Fruit fly (Drosophila melanogaster): ENCODE results near the gene ND-ACP.
A peak's percentile ranks its signal among the peaks of the same experiment; 100 is the strongest.

ND-ACP gene

dm6 chr3L:1352065-1352464 lies 22.3 kb downstream of the ND-ACP start (continued):
- TF ChIP-seq her (GFP tag; optimal IDR thresholded peaks at IDR 0.05) (peak; percentile 39), CG11093 (GFP tag; IDR thresholded peaks at IDR 0.05) (no peak), CG14965 (GFP tag; optimal IDR thresholded peaks at IDR 0.05; ENCODE audit: borderline replicate concordance) (no peak), Med (GFP tag) (peak; percentile 91), CG4424 (GFP tag; optimal IDR thresholded peaks at IDR 0.05) (peak; percentile 44), CG1647 (GFP tag; optimal IDR thresholded peaks at IDR 0.05) (no peak), CG6854 (GFP tag; optimal IDR thresholded peaks at IDR 0.05) (no peak), Meics (GFP tag; optimal IDR thresholded peaks at IDR 0.05) (peak; percentile 32), hkb (optimal IDR thresholded peaks at IDR 0.05) (no peak), hkb (GFP tag; IDR thresholded peaks at IDR 0.05) (0 out of 2 replicates have a peak, but pooled peaks have one; percentile 20), CG7357 (GFP tag; IDR thresholded peaks at IDR 0.05) (no peak), BEAF-32 (GFP tag; optimal IDR thresholded peaks at IDR 0.05) (peak; percentile 82)

dm6 chr3L:1354214-1354613 lies 24.5 kb downstream of the ND-ACP start:
- TF ChIP-seq CG10147 (GFP tag; optimal IDR thresholded peaks at IDR 0.05) (no peak), lbe (GFP tag; optimal IDR thresholded peaks at IDR 0.05) (no peak), B-H1 (GFP tag; IDR thresholded peaks at IDR 0.05) (no peak), CG15479 (GFP tag; optimal IDR thresholded peaks at IDR 0.05) (no peak), CG7963 (GFP tag; IDR thresholded peaks at IDR 0.05; ENCODE audit: partially characterized antibody) (no peak), MBD-R2 (GFP tag; IDR thresholded peaks at IDR 0.05) (no peak), br (optimal IDR thresholded peaks at IDR 0.05) (no peak), Bdp1 (GFP tag; optimal IDR thresholded peaks at IDR 0.05) (no peak), slp2 (GFP tag; optimal IDR thresholded peaks at IDR 0.05) (no peak), nom (GFP tag; optimal IDR thresholded peaks at IDR 0.05) (no peak), CG14667 (GFP tag; IDR thresholded peaks at IDR 0.05) (no peak), CG11560 (tag; IDR thresholded peaks at IDR 0.05) (no peak), phol (tag; optimal IDR thresholded peaks at IDR 0.05) (no peak), CG17829 (tag; optimal IDR thresholded peaks at IDR 0.05) (no peak), CG11085 (GFP tag; IDR thresholded peaks at IDR 0.05) (no peak), so (GFP tag; IDR thresholded peaks at IDR 0.05) (0 out of 3 replicates have a peak, but pooled peaks have one; percentile 54), sens (GFP tag) (no peak), CG18599 (GFP tag; optimal IDR thresholded peaks at IDR 0.05) (no peak), Rx (GFP tag; IDR thresholded peaks at IDR 0.05) (no peak), Deaf1 (tag; optimal IDR thresholded peaks at IDR 0.05) (peak; percentile 54), CG6272 (GFP tag; IDR thresholded peaks at IDR 0.05) (no peak), fu2 (GFP tag; optimal IDR thresholded peaks at IDR 0.05) (no peak), Atf6 (GFP tag; IDR thresholded peaks at IDR 0.05) (no peak), Med (GFP tag) (peak; percentile 37), E2f2 (GFP tag; IDR thresholded peaks at IDR 0.05) (no peak), ro (GFP tag; IDR thresholded peaks at IDR 0.05) (no peak), wor (GFP tag; IDR thresholded peaks at IDR 0.05) (no peak), twi (tag; optimal IDR thresholded peaks at IDR 0.05) (no peak), CG4282 (GFP tag; optimal IDR thresholded peaks at IDR 0.05) (no peak), CG42726 (GFP tag; IDR thresholded peaks at IDR 0.05; ENCODE audit: partially characterized antibody) (no peak), trem (tag; optimal IDR thresholded peaks at IDR 0.05) (no peak), CG12769 (tag; optimal IDR thresholded peaks at IDR 0.05) (peak; percentile 84), CG6689 (GFP tag; IDR thresholded peaks at IDR 0.05) (no peak), z (GFP tag; IDR thresholded peaks at IDR 0.05) (no peak), Mes4 (GFP tag; optimal IDR thresholded peaks at IDR 0.05) (no peak), Optix (GFP tag; IDR thresholded peaks at IDR 0.05) (no peak), Hr78 (GFP tag; optimal IDR thresholded peaks at IDR 0.05) (no peak), chinmo (GFP tag; IDR thresholded peaks at IDR 0.05; ENCODE audit: partially characterized antibody) (0 out of 4 replicates have a peak, but pooled peaks have one; percentile 63), tx (GFP tag; optimal IDR thresholded peaks at IDR 0.05) (no peak), pan (optimal IDR thresholded peaks at IDR 0.05) (no peak), pan (GFP tag; optimal IDR thresholded peaks at IDR 0.05 in 1 of 2, IDR thresholded peaks at IDR 0.05 in 1 of 2) (no peak)
